Fruit fly (Drosophila melanogaster) whole organism, prepupa: ENCODE measurements around the gene Cpr62Bb.

Source experiments
- CG10631 ChIP-seq: fragments of 200-800 bp; sonication (Bioruptor generic); optimal IDR thresholded peaks from 2 replicates; lab custom pipeline; 2016; ENCODE audit warnings: missing biosample characterization, missing genetic modification characterization
- CG10669 ChIP-seq: fragments of 200-800 bp; sonication (Bioruptor generic); optimal IDR thresholded peaks from 3 replicates; lab custom pipeline; 2018; ENCODE audit warnings: missing biosample characterization, mild to moderate bottlenecking, missing genetic modification characterization, moderate library complexity
- CG11294 ChIP-seq: fragments of 200-800 bp; sonication (Bioruptor generic); IDR thresholded peaks from 2 replicates; pipeline ENCODE4 v1.3.6; 2022; ENCODE audit warnings: missing biosample characterization, missing genetic modification characterization
- CG11762 ChIP-seq: fragments of 200-800 bp; sonication (Bioruptor generic); optimal IDR thresholded peaks from 3 replicates; lab custom pipeline; 2016; ENCODE audit warnings: missing biosample characterization, missing genetic modification characterization; ENCODE audit not compliant: insufficient read depth
- CG11902 ChIP-seq: fragments of 200-800 bp; sonication (Bioruptor generic); optimal IDR thresholded peaks from 3 replicates; lab custom pipeline; 2016; ENCODE audit warnings: missing biosample characterization, missing genetic modification characterization
- CG16779 ChIP-seq: fragments of 200-800 bp; sonication (Bioruptor generic); optimal IDR thresholded peaks from 3 replicates; lab custom pipeline; 2017; ENCODE audit warnings: missing biosample characterization, mild to moderate bottlenecking, missing genetic modification characterization
- CG3032 ChIP-seq: fragments of 200-800 bp; optimal IDR thresholded peaks from 2 replicates; lab custom pipeline; 2019; ENCODE audit warnings: missing biosample characterization, mild to moderate bottlenecking, missing genetic modification characterization, moderate library complexity
- CG32006 ChIP-seq: fragments of 200-800 bp; sonication (Bioruptor generic); optimal IDR thresholded peaks from 3 replicates; lab custom pipeline; 2017; ENCODE audit warnings: missing biosample characterization, mild to moderate bottlenecking, missing genetic modification characterization
- CG34406 ChIP-seq: fragments of 200-800 bp; sonication (Bioruptor generic); optimal IDR thresholded peaks from 3 replicates; lab custom pipeline; 2016; ENCODE audit warnings: missing biosample characterization, missing genetic modification characterization
- CG3919 ChIP-seq: fragments of 200-800 bp; sonication (Bioruptor generic); optimal IDR thresholded peaks from 3 replicates; lab custom pipeline; 2016; ENCODE audit warnings: missing biosample characterization, missing genetic modification characterization
- CG4318 ChIP-seq: fragments of 200-800 bp; sonication (Bioruptor generic); optimal IDR thresholded peaks from 3 replicates; lab custom pipeline; 2017; ENCODE audit warnings: missing biosample characterization, mild to moderate bottlenecking, missing genetic modification characterization
- CG6163 ChIP-seq: fragments of 200-800 bp; sonication (Bioruptor generic); IDR thresholded peaks from 3 replicates; pipeline ENCODE4 v1.3.6; 2022; ENCODE audit warnings: missing biosample characterization, missing genetic modification characterization
- CG6276 ChIP-seq: fragments of 200-800 bp; sonication (Bioruptor generic); optimal IDR thresholded peaks from 2 replicates; lab custom pipeline; 2017; ENCODE audit warnings: missing biosample characterization, mild to moderate bottlenecking, missing genetic modification characterization
- CG6808 ChIP-seq: fragments of 200-800 bp; sonication (Bioruptor generic); optimal IDR thresholded peaks from 3 replicates; lab custom pipeline; 2017; ENCODE audit warnings: missing biosample characterization, missing genetic modification characterization, mild to moderate bottlenecking, moderate library complexity, missing genetic modification reagents
- CG6854 ChIP-seq: fragments of 200-800 bp; sonication (Bioruptor generic); optimal IDR thresholded peaks from 2 replicates; lab custom pipeline; 2017; ENCODE audit warnings: missing biosample characterization, mild to moderate bottlenecking, missing genetic modification characterization
- CG7368 ChIP-seq: fragments of 200-800 bp; sonication (Bioruptor generic); optimal IDR thresholded peaks from 3 replicates; lab custom pipeline; 2016; ENCODE audit warnings: missing biosample characterization, missing genetic modification characterization
- CG8319 ChIP-seq: fragments of 200-800 bp; sonication (Bioruptor generic); optimal IDR thresholded peaks from 3 replicates; lab custom pipeline; 2016; ENCODE audit warnings: missing biosample characterization, missing genetic modification characterization
- CG8632 ChIP-seq: fragments of 200-800 bp; sonication (Bioruptor generic); optimal IDR thresholded peaks from 3 replicates; lab custom pipeline; 2016; ENCODE audit warnings: missing biosample characterization, missing genetic modification characterization
- CG9139 ChIP-seq: fragments of 200-800 bp; sonication (Bioruptor generic); optimal IDR thresholded peaks from 3 replicates; lab custom pipeline; 2017; ENCODE audit warnings: missing biosample characterization, mild to moderate bottlenecking, missing genetic modification characterization
- Eip75B ChIP-seq: fragments of 200-800 bp; sonication (Bioruptor generic); optimal IDR thresholded peaks from 3 replicates; lab custom pipeline; 2016; ENCODE audit warnings: missing biosample characterization, missing genetic modification characterization
- Eip78C ChIP-seq: fragments of 200-800 bp; sonication (Bioruptor generic); peaks from one replicate; lab custom pipeline; 2016; ENCODE audit warnings: missing biosample characterization, missing genetic modification characterization
- Eip93F ChIP-seq: fragments of 200-800 bp; sonication (Bioruptor generic); optimal IDR thresholded peaks from 2 replicates; lab custom pipeline; 2016; ENCODE audit warnings: missing biosample characterization, mild to moderate bottlenecking, missing genetic modification characterization
- Ets21C ChIP-seq: fragments of 200-800 bp; sonication (Bioruptor generic); optimal IDR thresholded peaks from 3 replicates; lab custom pipeline; 2016; ENCODE audit warnings: missing biosample characterization, missing genetic modification characterization
- Ets96B ChIP-seq: fragments of 200-800 bp; optimal IDR thresholded peaks from 2 replicates; lab custom pipeline; 2019; ENCODE audit warnings: missing biosample characterization, mild to moderate bottlenecking, missing genetic modification characterization, moderate library complexity
- Gug ChIP-seq: fragments of 200-800 bp; sonication (Bioruptor generic); IDR thresholded peaks from 2 replicates; pipeline ENCODE4 v1.3.6; 2022; ENCODE audit warnings: missing biosample characterization, missing genetic modification characterization
- Hr38 ChIP-seq: sonication (Bioruptor generic); optimal IDR thresholded peaks from 2 replicates; lab custom pipeline; 2016; ENCODE audit warnings: missing biosample characterization, missing genetic modification characterization
- Hr39 ChIP-seq: fragments of 200-800 bp; sonication (Bioruptor generic); optimal IDR thresholded peaks from 2 replicates; lab custom pipeline; 2016; ENCODE audit warnings: missing biosample characterization, missing genetic modification characterization
- Hr4 ChIP-seq: fragments of 200-800 bp; sonication (Bioruptor generic); optimal IDR thresholded peaks from 3 replicates; lab custom pipeline; 2016; ENCODE audit warnings: missing biosample characterization, missing genetic modification characterization
- Met ChIP-seq: fragments of 200-800 bp; sonication (Bioruptor generic); optimal IDR thresholded peaks from 3 replicates; lab custom pipeline; 2016; ENCODE audit warnings: missing biosample characterization, missing genetic modification characterization
- OdsH ChIP-seq: fragments of 200-800 bp; sonication (Bioruptor generic); optimal IDR thresholded peaks from 3 replicates; lab custom pipeline; 2016; ENCODE audit warnings: missing biosample characterization, missing genetic modification characterization
- Smox ChIP-seq: fragments of 200-800 bp; sonication (Bioruptor generic); optimal IDR thresholded peaks from 3 replicates; lab custom pipeline; 2016; ENCODE audit warnings: missing biosample characterization, missing genetic modification characterization
- Sox102F ChIP-seq: fragments of 200-800 bp; sonication (Bioruptor generic); optimal IDR thresholded peaks from 2 replicates; lab custom pipeline; 2016; ENCODE audit warnings: missing biosample characterization, mild to moderate bottlenecking, missing genetic modification characterization
- Sox14 ChIP-seq: fragments of 200-800 bp; sonication (Bioruptor generic); optimal IDR thresholded peaks from 3 replicates; lab custom pipeline; 2016; ENCODE audit warnings: missing biosample characterization, missing genetic modification characterization
- Sox15 ChIP-seq: fragments of 200-800 bp; sonication (Bioruptor generic); optimal IDR thresholded peaks from 3 replicates; lab custom pipeline; 2016; ENCODE audit warnings: missing biosample characterization, missing genetic modification characterization
- achi ChIP-seq: fragments of 200-800 bp; sonication (Bioruptor generic); optimal IDR thresholded peaks from 3 replicates; lab custom pipeline; 2016; ENCODE audit warnings: missing biosample characterization, missing genetic modification characterization
- acj6 ChIP-seq: fragments of 200-800 bp; sonication (Bioruptor generic); optimal IDR thresholded peaks from 3 replicates; lab custom pipeline; 2016; ENCODE audit warnings: missing biosample characterization, missing genetic modification characterization
- cyc ChIP-seq: fragments of 200-800 bp; sonication (Bioruptor generic); optimal IDR thresholded peaks from 3 replicates; lab custom pipeline; 2016; ENCODE audit warnings: missing biosample characterization, missing genetic modification characterization
- dac ChIP-seq: fragments of 200-800 bp; sonication (Bioruptor generic); optimal IDR thresholded peaks from 2 replicates; lab custom pipeline; 2017; ENCODE audit warnings: missing biosample characterization, mild to moderate bottlenecking, missing genetic modification characterization
- dsx ChIP-seq: fragments of 200-800 bp; optimal IDR thresholded peaks from 3 replicates; lab custom pipeline; 2019; ENCODE audit warnings: missing biosample characterization, mild to moderate bottlenecking, missing genetic modification characterization, moderate library complexity; ENCODE audit not compliant: poor library complexity, severe bottlenecking
- eg ChIP-seq: fragments of 200-800 bp; sonication (Bioruptor generic); IDR thresholded peaks from 3 replicates; pipeline ENCODE4 v1.3.6; 2022; ENCODE audit warnings: missing biosample characterization, missing genetic modification characterization
- esn ChIP-seq: fragments of 200-800 bp; sonication (Bioruptor generic); optimal IDR thresholded peaks from 2 replicates; lab custom pipeline; 2016; ENCODE audit warnings: missing biosample characterization, mild to moderate bottlenecking, missing genetic modification characterization, moderate library complexity
- fd59A ChIP-seq: fragments of 200-800 bp; sonication (Bioruptor generic); optimal IDR thresholded peaks from 2 replicates; lab custom pipeline; 2017; ENCODE audit warnings: missing biosample characterization, mild to moderate bottlenecking, missing genetic modification characterization, missing genetic modification reagents
- fd85E ChIP-seq: fragments of 200-800 bp; sonication (Bioruptor generic); optimal IDR thresholded peaks from 3 replicates; lab custom pipeline; 2016; ENCODE audit warnings: missing biosample characterization, missing genetic modification characterization
- fkh ChIP-seq: fragments of 200-800 bp; sonication (Bioruptor generic); optimal IDR thresholded peaks from 3 replicates; lab custom pipeline; 2017; ENCODE audit warnings: missing biosample characterization, mild to moderate bottlenecking, missing genetic modification characterization, moderate library complexity
- lz ChIP-seq: fragments of 200-800 bp; sonication (Bioruptor generic); optimal IDR thresholded peaks from 3 replicates; lab custom pipeline; 2016; ENCODE audit warnings: missing biosample characterization, missing genetic modification characterization
- net ChIP-seq: fragments of 200-800 bp; sonication (Bioruptor generic); optimal IDR thresholded peaks from 3 replicates; lab custom pipeline; 2016; ENCODE audit warnings: missing biosample characterization, missing genetic modification characterization
- salr ChIP-seq, 2 experiments: fragments of 200-800 bp; sonication (Bioruptor generic); optimal IDR thresholded peaks; 3 replicates each; lab custom pipeline; 2016 to 2018; ENCODE audit warnings: missing biosample characterization in 2 of 2, missing genetic modification characterization in 2 of 2, mild to moderate bottlenecking in 1 of 2
- spab ChIP-seq: fragments of 200-800 bp; sonication (Bioruptor generic); optimal IDR thresholded peaks from 2 replicates; lab custom pipeline; 2017; ENCODE audit warnings: missing biosample characterization, mild to moderate bottlenecking, missing genetic modification characterization, missing genetic modification reagents
- ss ChIP-seq, 2 experiments: fragments of 200-800 bp; sonication (Bioruptor generic); optimal IDR thresholded peaks; 2 replicates in 1 of 2; 3 replicates in 1 of 2; lab custom pipeline; 2017 to 2018; ENCODE audit warnings: mild to moderate bottlenecking in 2 of 2, missing biosample characterization in 2 of 2, missing genetic modification characterization in 2 of 2, moderate library complexity in 1 of 2
- svp ChIP-seq: fragments of 200-800 bp; sonication (Bioruptor generic); peaks from one replicate; lab custom pipeline; 2016; ENCODE audit warnings: missing biosample characterization, missing genetic modification characterization
- topi ChIP-seq: fragments of 200-800 bp; sonication (Bioruptor generic); optimal IDR thresholded peaks from 3 replicates; lab custom pipeline; 2016; ENCODE audit warnings: missing biosample characterization, missing genetic modification characterization
- vri ChIP-seq: fragments of 200-800 bp; sonication (Bioruptor generic); optimal IDR thresholded peaks from 3 replicates; lab custom pipeline; 2016; ENCODE audit warnings: missing biosample characterization, mild to moderate bottlenecking, missing genetic modification characterization

Gene Cpr62Bb

DNA sequence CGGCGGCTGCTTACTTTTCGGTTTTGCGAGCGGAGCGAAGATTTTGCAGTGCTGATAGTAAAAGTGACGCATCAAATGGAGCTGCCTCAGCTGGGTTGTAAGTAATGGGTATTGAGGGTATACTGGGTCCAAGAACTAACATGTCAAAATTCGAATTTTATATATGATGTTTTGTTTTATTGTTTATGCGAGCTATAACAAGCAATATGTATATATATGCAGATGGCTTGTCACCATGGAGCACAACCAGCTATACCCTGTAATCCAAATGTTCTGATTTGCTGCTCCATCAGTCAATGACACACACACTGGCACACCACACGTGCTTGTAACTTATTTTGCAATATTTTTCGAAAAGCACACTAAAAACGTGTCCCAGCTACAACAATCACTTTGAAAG, 5.4 kb downstream of the Cpr62Bb start:
- peak; percentile 62 for TF ChIP-seq cyc
- no peak for TF ChIP-seq fd85E
- TF ChIP-seq acj6 (GFP tag; lab: Kevin White, UChicago), result peak; percentile 77
- TF ChIP-seq Ets96B (tag; lab: Kevin White, UChicago), result peak; percentile 43
- peak; percentile 28 for TF ChIP-seq Sox15 (GFP tag; lab: Kevin White, UChicago)
- peak; percentile 59 for TF ChIP-seq achi (GFP tag; lab: Kevin White, UChicago)
- TF ChIP-seq dac (GFP tag; lab: Kevin White, UChicago), result peak; percentile 9
- peak; percentile 58 for TF ChIP-seq fd59A (GFP tag; lab: Kevin White, UChicago)
- no peak for TF ChIP-seq CG11902 (GFP tag; lab: Kevin White, UChicago)
- TF ChIP-seq Eip78C, result peak; percentile 83
- peak; percentile 75 for TF ChIP-seq Gug (GFP tag; lab: Robert Waterston, UW)
- no peak for TF ChIP-seq CG6854 (GFP tag; lab: Kevin White, UChicago)
- no peak for TF ChIP-seq CG9139 (GFP tag; lab: Kevin White, UChicago)
- peak; percentile 38 for TF ChIP-seq CG7368 (GFP tag; lab: Kevin White, UChicago)
- TF ChIP-seq CG6163 (GFP tag; lab: Robert Waterston, UW), result peak; percentile 84
- peak; percentile 47 for TF ChIP-seq Ets21C (GFP tag; lab: Kevin White, UChicago)
- TF ChIP-seq Hr4, result peak; percentile 56
- peak; percentile 71 for TF ChIP-seq CG32006
- TF ChIP-seq CG3919 (GFP tag; lab: Kevin White, UChicago), result peak; percentile 63
- no peak for TF ChIP-seq fkh (GFP tag; lab: Kevin White, UChicago)
- TF ChIP-seq CG8319, result no peak
- peak; percentile 51 for TF ChIP-seq CG34406
- peak; percentile 28 for TF ChIP-seq CG6808 (GFP tag; lab: Kevin White, UChicago)
- TF ChIP-seq ss (GFP tag; optimal IDR thresholded peaks at IDR 0.05; lab: Kevin White, UChicago), result peak in 1 of 2 experiments; percentile 11
- TF ChIP-seq Sox14 (GFP tag; lab: Kevin White, UChicago), result peak; percentile 80
- peak; percentile 74 for TF ChIP-seq CG11294 (GFP tag; lab: Robert Waterston, UW)
- peak in 1 of 2 experiments; percentile 69 for TF ChIP-seq salr (GFP tag; optimal IDR thresholded peaks at IDR 0.05; lab: Kevin White, UChicago)
- peak; percentile 38 for TF ChIP-seq CG8632 (GFP tag; lab: Kevin White, UChicago)
- TF ChIP-seq lz (GFP tag; lab: Kevin White, UChicago), result peak; percentile 71
- peak; percentile 69 for TF ChIP-seq Sox102F
- peak; percentile 62 for TF ChIP-seq Eip75B (GFP tag; lab: Kevin White, UChicago)
- peak; percentile 9 for TF ChIP-seq dsx (GFP tag; lab: Kevin White, UChicago)
- TF ChIP-seq CG4318 (GFP tag; lab: Kevin White, UChicago), result peak; percentile 50
- no peak for TF ChIP-seq spab (GFP tag; lab: Kevin White, UChicago)
- peak; percentile 53 for TF ChIP-seq CG6276 (GFP tag; lab: Kevin White, UChicago)
- peak; percentile 34 for TF ChIP-seq CG11762 (GFP tag; lab: Kevin White, UChicago)
- TF ChIP-seq vri (GFP tag; lab: Kevin White, UChicago), result peak; percentile 59
- peak; percentile 4 for TF ChIP-seq CG10669 (GFP tag; lab: Kevin White, UChicago)
- peak; percentile 81 for TF ChIP-seq Hr39
- peak; percentile 16 for TF ChIP-seq CG16779 (tag; lab: Kevin White, UChicago)
- peak; percentile 57 for TF ChIP-seq CG3032
- TF ChIP-seq topi (GFP tag; lab: Kevin White, UChicago), result peak; percentile 60
- TF ChIP-seq Eip93F (GFP tag; lab: Kevin White, UChicago), result no peak
- TF ChIP-seq Smox (GFP tag; lab: Kevin White, UChicago), result peak; percentile 71
- TF ChIP-seq svp (GFP tag; lab: Kevin White, UChicago), result peak; percentile 81
- peak; percentile 74 for TF ChIP-seq net
- TF ChIP-seq CG10631 (GFP tag; lab: Kevin White, UChicago), result peak; percentile 66
- TF ChIP-seq esn (GFP tag; lab: Kevin White, UChicago), result peak; percentile 70
- no peak for TF ChIP-seq Hr38 (GFP tag; lab: Kevin White, UChicago)
- TF ChIP-seq Met (GFP tag; lab: Kevin White, UChicago), result peak; percentile 79
- TF ChIP-seq OdsH, result peak; percentile 77
- peak; percentile 87 for TF ChIP-seq eg (GFP tag; lab: Robert Waterston, UW)
